Fruit fly (Drosophila melanogaster): ENCODE measurements around the gene form3.
A peak's percentile ranks its signal among the peaks of the same experiment; 100 is the strongest.

form3 gene

DNA sequence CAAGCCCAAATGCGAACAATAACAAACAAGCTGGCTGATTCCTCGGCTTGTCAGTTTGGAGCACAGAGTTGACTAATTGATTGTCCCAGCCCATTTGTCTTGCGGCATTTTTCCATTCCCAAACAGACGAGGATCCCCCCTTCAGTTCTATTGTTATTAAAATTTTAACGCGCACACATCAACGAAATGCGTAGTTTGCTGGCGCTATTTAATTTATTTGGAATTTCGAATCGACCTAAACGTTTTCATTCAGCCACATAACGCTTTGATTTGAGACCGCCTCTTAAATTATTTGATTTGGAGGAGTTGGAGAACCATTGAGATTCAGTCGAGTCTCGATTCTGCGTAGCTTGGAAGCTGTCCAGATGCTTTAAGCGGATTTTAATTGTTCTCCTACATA is 21.3 kb downstream of the form3 start:
- TF ChIP-seq dsf (GFP tag; optimal IDR thresholded peaks at IDR 0.05; ENCODE audit: borderline replicate concordance): no peak
- TF ChIP-seq Dfd (GFP tag; optimal IDR thresholded peaks at IDR 0.05): no peak
- TF ChIP-seq OdsH (GFP tag; optimal IDR thresholded peaks at IDR 0.05): no peak
- TF ChIP-seq pan (optimal IDR thresholded peaks at IDR 0.05): no peak
- TF ChIP-seq Abd-B (GFP tag; optimal IDR thresholded peaks at IDR 0.05): no peak
- no peak for TF ChIP-seq CG32264 (GFP tag; optimal IDR thresholded peaks at IDR 0.05)
- TF ChIP-seq Mio (GFP tag; optimal IDR thresholded peaks at IDR 0.05): no peak
- TF ChIP-seq usp (GFP tag; optimal IDR thresholded peaks at IDR 0.05): no peak
- no peak for TF ChIP-seq brk (GFP tag; optimal IDR thresholded peaks at IDR 0.05)

DNA sequence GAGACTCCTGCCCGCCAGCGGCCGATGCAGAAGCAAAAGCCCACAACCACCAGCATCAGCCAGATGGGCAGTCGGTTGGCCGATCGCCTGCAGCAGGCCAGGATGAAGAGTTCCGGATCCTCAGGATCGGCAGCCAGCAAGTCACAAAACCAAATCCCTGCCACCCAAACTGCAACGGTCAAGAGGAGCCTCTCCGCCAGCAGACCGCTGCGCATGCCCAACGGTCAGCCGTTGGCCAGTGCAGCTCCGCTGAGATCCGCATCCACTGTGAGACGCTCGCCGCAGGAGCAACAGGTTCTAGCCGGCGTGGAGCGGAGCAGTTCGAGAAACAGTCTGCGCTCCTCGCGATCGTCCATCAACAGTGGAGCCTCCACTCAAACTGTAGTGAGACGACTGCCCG is 27.5 kb downstream of the form3 start:
- no peak for TF ChIP-seq tai (GFP tag; optimal IDR thresholded peaks at IDR 0.05)
- no peak for TF ChIP-seq Dif (GFP tag; optimal IDR thresholded peaks at IDR 0.05; ENCODE audit: partially characterized antibody)
- no peak for TF ChIP-seq pan (optimal IDR thresholded peaks at IDR 0.05)
- no peak for TF ChIP-seq fru (GFP tag; optimal IDR thresholded peaks at IDR 0.05)
- no peak for TF ChIP-seq br (GFP tag; optimal IDR thresholded peaks at IDR 0.05)
- TF ChIP-seq foxo (GFP tag; optimal IDR thresholded peaks at IDR 0.05): no peak
- TF ChIP-seq rgr (GFP tag; optimal IDR thresholded peaks at IDR 0.05): no peak
- no peak for TF ChIP-seq ey (GFP tag; optimal IDR thresholded peaks at IDR 0.05)

DNA sequence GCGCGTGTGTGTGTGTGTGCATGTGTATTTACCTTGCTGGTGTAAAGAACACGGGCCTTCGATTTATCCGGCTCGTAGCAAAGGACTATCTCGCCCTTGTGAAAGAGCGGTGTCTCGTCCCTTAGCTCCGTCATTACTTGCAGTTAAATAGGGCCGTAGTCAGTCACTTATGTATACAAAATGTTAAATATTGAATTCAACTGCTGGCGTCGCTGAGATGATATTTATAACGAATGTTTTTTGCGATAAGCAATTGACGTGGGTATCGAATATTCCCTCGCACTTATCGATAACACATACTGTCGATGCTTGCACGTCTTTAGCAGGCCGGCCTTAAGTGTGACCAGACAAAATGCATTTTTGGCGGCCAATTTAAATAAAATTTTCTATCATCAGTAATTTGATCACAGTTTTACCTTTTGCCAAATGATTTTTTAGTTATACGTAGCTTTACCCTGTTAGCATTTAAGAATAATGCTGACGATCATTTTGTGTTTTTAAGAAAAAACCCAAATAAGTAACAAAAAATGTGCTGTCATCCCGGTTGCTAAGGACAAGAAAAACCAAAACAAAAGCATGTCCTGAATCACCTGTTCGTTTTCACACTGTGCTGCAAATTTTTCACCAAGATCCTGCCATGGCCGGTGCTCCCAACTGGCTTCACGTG is 30.8 kb downstream of the form3 start, which contains the start of the genes msl-3 and BBS1:
TSS of gene msl-3 (minus strand) at position 245 of the 667 bp plus-strand sequence.
TSS of gene BBS1 (plus strand) at position 617 of the 667 bp plus-strand sequence.
- TF ChIP-seq Rel (GFP tag; optimal IDR thresholded peaks at IDR 0.05): no peak
- TF ChIP-seq Rel (tag; optimal IDR thresholded peaks at IDR 0.05): peak; percentile 66
- TF ChIP-seq Sp1 (GFP tag; optimal IDR thresholded peaks at IDR 0.05): no peak

DNA sequence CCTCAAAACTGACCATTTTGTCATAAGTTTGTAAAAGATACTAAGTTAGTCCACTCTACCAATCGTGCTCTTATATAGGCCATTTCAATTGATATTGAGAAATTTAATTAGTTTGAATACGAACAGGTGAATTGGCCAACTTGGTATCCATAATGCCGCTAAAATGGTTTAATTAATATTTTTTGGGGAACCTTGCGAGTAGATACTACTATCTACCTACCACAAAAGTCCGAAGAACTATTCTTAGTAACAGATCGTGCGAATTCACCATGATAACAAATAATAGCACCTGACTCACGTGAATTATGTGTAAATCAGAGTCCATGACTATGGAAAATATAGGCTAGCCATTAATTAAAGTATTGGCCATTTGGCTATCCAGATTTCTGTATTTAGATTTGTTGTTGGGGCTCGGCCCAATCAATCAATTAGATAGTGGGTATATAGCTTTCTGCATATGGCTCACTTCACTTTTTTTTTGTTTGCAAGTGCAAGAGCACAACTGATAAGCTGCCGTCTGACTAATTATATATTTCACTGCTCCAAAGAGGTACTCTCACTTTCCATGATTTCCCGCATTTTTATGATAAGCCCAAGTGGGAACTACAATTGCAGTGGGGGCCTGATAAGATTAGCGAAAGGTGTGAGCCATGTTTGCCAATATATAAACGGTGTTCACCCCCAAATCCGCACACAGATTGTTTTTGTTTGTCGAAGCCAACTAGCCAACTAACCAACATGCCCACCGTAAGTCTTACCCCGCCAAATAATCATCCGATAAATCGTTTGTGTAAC is 33.8 kb downstream of the form3 start, which contains the start of the genes Acbp4 and Acbp6:
TSS of gene Acbp4 (minus strand) at position 51 of the 795 bp plus-strand sequence.
TSS of gene Acbp6 (plus strand) at position 690 of the 795 bp plus-strand sequence.
- TF ChIP-seq brk (GFP tag; optimal IDR thresholded peaks at IDR 0.05) (no peak), Rel (GFP tag; optimal IDR thresholded peaks at IDR 0.05) (no peak), Rel (tag; optimal IDR thresholded peaks at IDR 0.05) (peak; percentile 55)

DNA sequence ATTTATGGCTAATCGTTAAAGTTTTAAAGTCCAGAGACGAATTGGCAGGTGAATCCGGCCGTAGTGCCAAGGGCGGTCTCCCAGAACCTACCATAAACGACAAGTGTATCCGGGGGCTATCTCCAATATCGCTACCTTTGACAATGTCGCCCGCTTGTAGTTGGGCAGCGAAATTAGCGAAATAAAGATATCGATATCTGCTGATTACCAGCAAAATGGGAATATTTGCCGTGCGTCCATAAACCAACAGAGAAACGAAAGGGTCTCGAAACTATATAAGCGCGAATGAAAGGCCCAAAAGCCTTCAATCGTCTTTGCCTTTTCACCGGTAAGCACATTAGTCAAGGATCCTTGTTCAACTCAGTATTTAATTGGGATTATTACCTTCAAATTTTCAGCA is 36.0 kb downstream of the form3 start, which contains the start of gene Acbp3:
TSS of gene Acbp3 (plus strand) at position 301 of the 400 bp plus-strand sequence.
- TF ChIP-seq psq (GFP tag; optimal IDR thresholded peaks at IDR 0.05): no peak
- no peak for TF ChIP-seq Hr83 (GFP tag; optimal IDR thresholded peaks at IDR 0.05; ENCODE audit: poor library complexity, severe bottlenecking)
- TF ChIP-seq Sp1 (GFP tag; optimal IDR thresholded peaks at IDR 0.05): no peak
- TF ChIP-seq Vsx2 (GFP tag; optimal IDR thresholded peaks at IDR 0.05; ENCODE audit: partially characterized antibody): no peak
- TF ChIP-seq br (GFP tag; optimal IDR thresholded peaks at IDR 0.05): no peak
- no peak for TF ChIP-seq fru (GFP tag; optimal IDR thresholded peaks at IDR 0.05)
- no peak for TF ChIP-seq foxo (GFP tag; optimal IDR thresholded peaks at IDR 0.05)

DNA sequence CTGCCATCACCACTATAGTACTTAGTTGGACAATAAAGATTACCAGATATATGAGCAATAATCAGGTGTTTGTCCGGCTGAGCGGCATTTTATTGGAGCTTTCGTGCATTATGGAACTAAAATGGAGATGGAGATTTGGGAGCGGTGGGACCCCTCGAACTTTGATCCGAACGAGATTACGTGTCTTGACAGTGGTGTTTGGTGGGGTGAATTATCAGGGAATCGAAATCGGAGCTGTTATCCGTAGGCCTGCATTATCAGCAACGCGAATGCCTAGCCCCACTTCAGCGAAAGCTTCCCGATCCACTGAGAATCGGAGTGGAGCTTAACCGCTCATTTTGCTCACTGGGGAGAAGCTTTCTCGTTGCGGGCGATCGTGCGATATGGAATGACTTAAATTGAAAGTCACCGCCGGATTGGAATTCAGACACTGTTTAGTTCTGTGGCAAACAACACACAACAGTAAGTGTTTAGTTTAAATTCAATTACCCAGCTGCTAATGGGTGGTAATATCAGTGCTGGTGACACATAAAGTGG is 36.9 kb downstream of the form3 start, which contains the start of gene Acbp2:
TSS of gene Acbp2 (plus strand) at position 417 of the 537 bp plus-strand sequence.
- peak in 1 of 2 experiments; percentile 30 for TF ChIP-seq dl (GFP tag; optimal IDR thresholded peaks at IDR 0.05; ENCODE audit: insufficient read depth in 1 of 2, partially characterized antibody in 2 of 2)
- TF ChIP-seq Dif (GFP tag; optimal IDR thresholded peaks at IDR 0.05; ENCODE audit: partially characterized antibody): no peak
- TF ChIP-seq CrebA (GFP tag; optimal IDR thresholded peaks at IDR 0.05; ENCODE audit: borderline replicate concordance): peak; percentile 30
- peak; percentile 15 for TF ChIP-seq h (GFP tag; optimal IDR thresholded peaks at IDR 0.05)
- no peak for TF ChIP-seq Hnf4 (GFP tag; optimal IDR thresholded peaks at IDR 0.05)

Measured in whole organism, wandering third instar larva.